Worm (Caenorhabditis elegans) whole organism, young adult: ENCODE measurements around the gene plk-1.

Experiments used
- B0019.2 ChIP-seq: fragments of 200-800 bp; sonication (Bioruptor generic); conservative IDR thresholded peaks from 2 replicates; pipeline ENCODE4 v1.3.6; 2022; ENCODE audit warnings: missing genetic modification reagents, missing genetic modification characterization, missing compliant biosample characterization
- B0261.1 ChIP-seq: sonication (generic microtip); optimal IDR thresholded peaks from 2 replicates; lab custom pipeline; 2016; ENCODE audit warnings: mild to moderate bottlenecking, missing genetic modification characterization, moderate library complexity, missing compliant biosample characterization
- C17E4.6 ChIP-seq: fragments of 200-800 bp; sonication (Bioruptor generic); IDR thresholded peaks from 2 replicates; pipeline ENCODE4 v1.3.6; 2022; ENCODE audit warnings: missing genetic modification reagents, missing genetic modification characterization, missing compliant biosample characterization
- F22D6.2 ChIP-seq: sonication (generic microtip); optimal IDR thresholded peaks from 2 replicates; lab custom pipeline; 2016; ENCODE audit warnings: mild to moderate bottlenecking, missing genetic modification characterization, missing compliant biosample characterization
- F33H1.4 ChIP-seq: fragments of 200-800 bp; sonication (Bioruptor generic); IDR thresholded peaks from 2 replicates; pipeline ENCODE4 v1.3.6; 2022; ENCODE audit warnings: missing genetic modification reagents, missing genetic modification characterization, missing compliant biosample characterization
- F57C9.4 ChIP-seq: sonication (generic microtip); optimal IDR thresholded peaks from 2 replicates; lab custom pipeline; 2017; ENCODE audit warnings: mild to moderate bottlenecking, missing genetic modification characterization, missing compliant biosample characterization
- K11D2.4 ChIP-seq: fragments of 200-800 bp; sonication (Bioruptor generic); IDR thresholded peaks from 2 replicates; pipeline ENCODE4 v1.3.6; 2022; ENCODE audit warnings: missing genetic modification reagents, missing genetic modification characterization, missing compliant biosample characterization
- K12H6.12 ChIP-seq: fragments of 200-800 bp; sonication (Bioruptor generic); optimal IDR thresholded peaks from 2 replicates; lab custom pipeline; 2018; ENCODE audit warnings: mild to moderate bottlenecking, missing genetic modification characterization, missing compliant biosample characterization
- T07F8.4 ChIP-seq: sonication (generic microtip); optimal IDR thresholded peaks from 2 replicates; lab custom pipeline; 2016; ENCODE audit warnings: mild to moderate bottlenecking, missing genetic modification characterization, moderate library complexity, missing compliant biosample characterization
- Y79H2A.3 ChIP-seq: fragments of 200-800 bp; sonication (Bioruptor generic); conservative IDR thresholded peaks from 2 replicates; pipeline ENCODE4 v1.3.6; 2022; ENCODE audit warnings: missing genetic modification reagents, missing genetic modification characterization, missing compliant biosample characterization
- atf-7 ChIP-seq: sonication (generic microtip); optimal IDR thresholded peaks from 2 replicates; lab custom pipeline; 2017; ENCODE audit warnings: mild to moderate bottlenecking, missing genetic modification characterization, missing compliant biosample characterization
- attf-5 ChIP-seq: fragments of 200-800 bp; sonication (Bioruptor generic); optimal IDR thresholded peaks from 2 replicates; lab custom pipeline; 2018; ENCODE audit warnings: mild to moderate bottlenecking, missing genetic modification characterization, missing compliant biosample characterization
- bed-1 ChIP-seq: fragments of 200-800 bp; sonication (Bioruptor generic); IDR thresholded peaks from 2 replicates; pipeline ENCODE4 v1.3.6; 2022; ENCODE audit warnings: missing genetic modification reagents, missing genetic modification characterization, missing compliant biosample characterization
- ceh-58 ChIP-seq: fragments of 200-800 bp; sonication (Bioruptor generic); IDR thresholded peaks from 2 replicates; pipeline ENCODE4 v1.3.6; 2022; ENCODE audit warnings: missing genetic modification characterization, missing compliant biosample characterization
- ceh-79 ChIP-seq: sonication (generic microtip); optimal IDR thresholded peaks from 2 replicates; lab custom pipeline; 2017; ENCODE audit warnings: mild to moderate bottlenecking, missing genetic modification characterization, missing compliant biosample characterization
- dox-1 ChIP-seq: fragments of 200-800 bp; sonication (Bioruptor generic); IDR thresholded peaks from 2 replicates; pipeline ENCODE4 v1.3.6; 2022; ENCODE audit warnings: missing genetic modification reagents, missing genetic modification characterization, missing compliant biosample characterization
- dpff-1 ChIP-seq: sonication (generic microtip); optimal IDR thresholded peaks from 2 replicates; lab custom pipeline; 2017; ENCODE audit warnings: mild to moderate bottlenecking, missing genetic modification characterization, missing compliant biosample characterization
- dpl-1 ChIP-seq: fragments of 150-350 bp; optimal IDR thresholded peaks from 2 replicates; lab custom pipeline; 2014; ENCODE audit warnings: missing biosample characterization, missing genetic modification reagents, missing genetic modification characterization
- egl-18 ChIP-seq: fragments of 200-800 bp; sonication (Bioruptor generic); IDR thresholded peaks from 2 replicates; pipeline ENCODE4 v1.3.6; 2022; ENCODE audit warnings: missing genetic modification reagents, missing genetic modification characterization, missing compliant biosample characterization
- hlh-26 ChIP-seq: fragments of 200-800 bp; sonication (Bioruptor generic); conservative IDR thresholded peaks from 2 replicates; pipeline ENCODE4 v1.3.6; 2022; ENCODE audit warnings: missing genetic modification reagents, missing genetic modification characterization, missing compliant biosample characterization
- let-607 ChIP-seq, 2 experiments: fragments of 200-800 bp in 1 of 2; sonication (Bioruptor generic) in 1 of 2; sonication (generic microtip) in 1 of 2; optimal IDR thresholded peaks; 2 replicates each; lab custom pipeline; 2016 to 2018; ENCODE audit warnings: mild to moderate bottlenecking in 2 of 2, missing compliant biosample characterization in 2 of 2, missing genetic modification characterization in 2 of 2, moderate library complexity in 2 of 2, missing genotype in 1 of 2
- lin-40 ChIP-seq: sonication (generic microtip); optimal IDR thresholded peaks from 2 replicates; lab custom pipeline; 2016; ENCODE audit warnings: missing genetic modification characterization, mild to moderate bottlenecking, missing compliant biosample characterization, missing genotype, missing genetic modification reagents
- lir-1 ChIP-seq: fragments of 200-800 bp; sonication (Bioruptor generic); conservative IDR thresholded peaks from 2 replicates; pipeline ENCODE4 v1.3.6; 2022; ENCODE audit warnings: missing genetic modification reagents, missing genetic modification characterization, missing compliant biosample characterization
- madf-6 ChIP-seq: fragments of 200-800 bp; sonication (Bioruptor generic); IDR thresholded peaks from 2 replicates; pipeline ENCODE4 v1.3.6; 2022; ENCODE audit warnings: missing genetic modification reagents, missing genetic modification characterization, missing compliant biosample characterization
- nfyb-1 ChIP-seq: fragments of 200-800 bp; sonication (Bioruptor generic); IDR thresholded peaks from 2 replicates; pipeline ENCODE4 v1.3.6; 2022; ENCODE audit warnings: missing genetic modification reagents, missing genetic modification characterization, missing compliant biosample characterization
- nhr-120 ChIP-seq: fragments of 200-800 bp; sonication (Bioruptor generic); IDR thresholded peaks from 2 replicates; pipeline ENCODE4 v1.3.6; 2022; ENCODE audit warnings: missing genetic modification characterization, missing compliant biosample characterization
- nhr-80 ChIP-seq: sonication (generic microtip); optimal IDR thresholded peaks from 2 replicates; lab custom pipeline; 2016; ENCODE audit warnings: missing genetic modification characterization, missing compliant biosample characterization
- rec-8 ChIP-seq, 2 experiments: sonication (generic microtip); optimal IDR thresholded peaks; 2 replicates each; lab custom pipeline; 2016; ENCODE audit warnings: mild to moderate bottlenecking in 2 of 2, missing genetic modification characterization in 2 of 2, missing genetic modification reagents in 2 of 2, missing genotype in 2 of 2, missing biosample characterization in 1 of 2, missing compliant biosample characterization in 1 of 2, moderate library complexity in 1 of 2
- sea-2 ChIP-seq: fragments of 200-800 bp; sonication (Bioruptor generic); IDR thresholded peaks from 2 replicates; pipeline ENCODE4 v1.3.6; 2022; ENCODE audit warnings: missing genetic modification characterization, missing compliant biosample characterization
- snpc-3.4 ChIP-seq: sonication (generic microtip); optimal IDR thresholded peaks from 2 replicates; lab custom pipeline; 2017; ENCODE audit warnings: missing genetic modification characterization, mild to moderate bottlenecking, missing compliant biosample characterization, antibody characterized with exemption, moderate library complexity, missing genotype, missing genetic modification reagents
- snpc-4 ChIP-seq, 5 experiments: fragments of 150-350 bp in 1 of 5; sonication (generic microtip) in 4 of 5; optimal IDR thresholded peaks; 2 replicates each; lab custom pipeline; 2014 to 2018; ENCODE audit warnings: missing genetic modification characterization in 5 of 5, missing biosample characterization in 3 of 5, antibody characterized with exemption in 2 of 5, mild to moderate bottlenecking in 2 of 5, missing compliant biosample characterization in 2 of 5, missing genotype in 2 of 5, moderate library complexity in 2 of 5, missing genetic modification reagents in 1 of 5
- somi-1 ChIP-seq: fragments of 200-800 bp; sonication (Bioruptor generic); optimal IDR thresholded peaks from 2 replicates; lab custom pipeline; 2018; ENCODE audit warnings: mild to moderate bottlenecking, missing genetic modification characterization, missing compliant biosample characterization
- tbx-9 ChIP-seq: sonication (generic microtip); optimal IDR thresholded peaks from 2 replicates; lab custom pipeline; 2016; ENCODE audit warnings: borderline replicate concordance, missing genetic modification characterization, inconsistent platforms, missing compliant biosample characterization
- tlf-1 ChIP-seq: fragments of 200-800 bp; sonication (Bioruptor generic); optimal IDR thresholded peaks from 2 replicates; lab custom pipeline; 2018; ENCODE audit warnings: mild to moderate bottlenecking, missing genetic modification characterization, missing compliant biosample characterization
- xnd-1 ChIP-seq: sonication (generic microtip); optimal IDR thresholded peaks from 2 replicates; lab custom pipeline; 2016; ENCODE audit warnings: missing genotype, missing genetic modification reagents, missing genetic modification characterization, missing compliant biosample characterization
- zfh-2 ChIP-seq: fragments of 200-800 bp; sonication (Bioruptor generic); conservative IDR thresholded peaks from 2 replicates; pipeline ENCODE4 v1.3.6; 2022; ENCODE audit warnings: missing genetic modification reagents, missing genetic modification characterization, missing compliant biosample characterization
- ztf-18 ChIP-seq: sonication (generic microtip); optimal IDR thresholded peaks from 2 replicates; lab custom pipeline; 2016; ENCODE audit warnings: missing genotype, mild to moderate bottlenecking, missing genetic modification characterization, missing compliant biosample characterization
- ztf-25 ChIP-seq: fragments of 200-800 bp; sonication (Bioruptor generic); IDR thresholded peaks from 2 replicates; pipeline ENCODE4 v1.3.6; 2022; ENCODE audit warnings: missing genetic modification reagents, missing genetic modification characterization, missing compliant biosample characterization

Gene plk-1

ce11 chrIII:8130177-8130902 lies 29.2 kb downstream of the plk-1 start, which contains the start of the genes rpl-21 and C14B9.10 (continued):
- TF ChIP-seq Y79H2A.3 (GFP tag; lab: Robert Waterston, UW) (no peak), xnd-1 (tag; lab: Kevin White, UChicago) (peak; percentile 60), rec-8 (tag; optimal IDR thresholded peaks at IDR 0.05; lab: Kevin White, UChicago) (peak in 1 of 2 experiments; percentile 46), lir-1 (peak; percentile 20; the same call in 1 of the 2 replicates), C17E4.6 (GFP tag; lab: Robert Waterston, UW) (peak; percentile 25; the same call in 1 of the 2 replicates), ceh-79 (tag; lab: Kevin White, UChicago) (no peak), F33H1.4 (GFP tag; lab: Robert Waterston, UW) (peak; percentile 98), tlf-1 (peak; percentile 82), K12H6.12 (tag; lab: Kevin White, UChicago) (no peak), ztf-25 (GFP tag; lab: Robert Waterston, UW) (no peak), B0019.2 (GFP tag; lab: Robert Waterston, UW) (0 out of 2 replicates have a peak, but pooled peaks have one; percentile 4), egl-18 (GFP tag; lab: Robert Waterston, UW) (no peak), hlh-26 (GFP tag; lab: Robert Waterston, UW) (no peak), snpc-3.4 (tag; lab: Kevin White, UChicago) (peak; percentile 89), K11D2.4 (no peak), dpl-1 (GFP tag; lab: Kevin White, UChicago) (peak; percentile 30), tbx-9 (no peak), snpc-4 (GFP tag; optimal IDR thresholded peaks at IDR 0.05; lab: Kevin White, UChicago) (peak; percentile 48), snpc-4 (tag; optimal IDR thresholded peaks at IDR 0.05; lab: Kevin White, UChicago) (peak; percentile 36 to 77 (median 60)), ceh-58 (no peak)
- TF ChIP-seq, all 124 proteins: peak for 52

ce11 chrIII:8132496-8132895 lies 31.3 kb downstream of the plk-1 start:
- TF ChIP-seq dpff-1 (tag; lab: Kevin White, UChicago), result no peak
- TF ChIP-seq zfh-2 (GFP tag; lab: Robert Waterston, UW), result 0 out of 2 replicates have a peak, but pooled peaks have one; percentile 9
- peak; percentile 39; the same call in 1 of the 2 replicates for TF ChIP-seq nfyb-1 (GFP tag; lab: Robert Waterston, UW)

- TF ChIP-seq sea-2 (GFP tag; lab: Robert Waterston, UW) (no peak), ztf-18 (tag; lab: Kevin White, UChicago) (no peak), atf-7 (tag; lab: Kevin White, UChicago) (no peak), let-607 (tag; optimal IDR thresholded peaks at IDR 0.05; lab: Kevin White, UChicago) (peak; percentile 59 to 88), somi-1 (no peak), B0261.1 (tag; lab: Kevin White, UChicago) (no peak), lin-40 (tag; lab: Kevin White, UChicago) (no peak), attf-5 (GFP tag; lab: Kevin White, UChicago) (peak; percentile 24), F57C9.4 (tag; lab: Kevin White, UChicago) (no peak), bed-1 (GFP tag; lab: Robert Waterston, UW) (no peak), nhr-80 (tag; lab: Kevin White, UChicago) (peak; percentile 55), madf-6 (GFP tag; lab: Robert Waterston, UW) (no peak), T07F8.4 (tag; lab: Kevin White, UChicago) (no peak), nhr-120 (GFP tag; lab: Robert Waterston, UW) (no peak), dox-1 (GFP tag; lab: Robert Waterston, UW) (0 out of 2 replicates have a peak, but pooled peaks have one; percentile 34), F22D6.2 (tag; lab: Kevin White, UChicago) (no peak), B0019.2 (GFP tag; lab: Robert Waterston, UW) (no peak)
These were observed 32.2 kb downstream of the plk-1 start, which contains the start of gene C14B9.2 for ce11 chrIII:8133346-8133745. Gene C14B9.2, plus strand, starts transcription at chrIII:8133665.
